Fruit fly (Drosophila melanogaster) whole organism, wandering third instar larva: ENCODE measurements around the gene pdgy.

ENCODE experiments used
- Abd-B ChIP-seq: fragments of >200 bp; optimal IDR thresholded peaks from 2 replicates; lab custom pipeline; 2017; ENCODE audit warnings: missing biosample characterization, missing genetic modification characterization
- CG32264 ChIP-seq: fragments of 200-800 bp; sonication (Bioruptor generic); optimal IDR thresholded peaks from 2 replicates; lab custom pipeline; 2016; ENCODE audit warnings: missing biosample characterization, missing genetic modification characterization
- CG9705 ChIP-seq: fragments of 200-800 bp; sonication (Bioruptor generic); optimal IDR thresholded peaks from 2 replicates; lab custom pipeline; 2018; ENCODE audit warnings: missing biosample characterization, mild to moderate bottlenecking, missing genetic modification characterization
- CrebA ChIP-seq: fragments of 200-800 bp; sonication (Bioruptor generic); optimal IDR thresholded peaks from 2 replicates; lab custom pipeline; 2016; ENCODE audit warnings: missing biosample characterization, mild to moderate bottlenecking, missing genetic modification characterization, borderline replicate concordance
- Dfd ChIP-seq: fragments of >200 bp; optimal IDR thresholded peaks from 2 replicates; lab custom pipeline; 2017; ENCODE audit warnings: missing biosample characterization, missing genetic modification characterization
- Dif ChIP-seq: fragments of 200-275, 200-300 bp; sonication (Bioruptor generic); optimal IDR thresholded peaks from 2 replicates; lab custom pipeline; 2018; ENCODE audit warnings: missing biosample characterization, missing genetic modification characterization; ENCODE audit not compliant: partially characterized antibody
- GATAd ChIP-seq: sonication (Bioruptor generic); optimal IDR thresholded peaks from 2 replicates; lab custom pipeline; 2016; ENCODE audit warnings: missing biosample characterization, missing genetic modification characterization
- HLH106 ChIP-seq: fragments of 200-800 bp; optimal IDR thresholded peaks from 3 replicates; lab custom pipeline; 2019; ENCODE audit warnings: missing biosample characterization, mild to moderate bottlenecking, missing genetic modification characterization, moderate library complexity
- Hnf4 ChIP-seq: fragments of 200-800 bp; sonication (Bioruptor generic); optimal IDR thresholded peaks from 2 replicates; lab custom pipeline; 2016; ENCODE audit warnings: missing biosample characterization, mild to moderate bottlenecking, missing genetic modification characterization
- Hr78 ChIP-seq: fragments of >200 bp; optimal IDR thresholded peaks from 2 replicates; lab custom pipeline; 2017; ENCODE audit warnings: missing biosample characterization, missing genetic modification characterization
- Hr83 ChIP-seq: fragments of 200-300 bp; sonication (Bioruptor generic); optimal IDR thresholded peaks from 2 replicates; lab custom pipeline; 2016; ENCODE audit warnings: missing biosample characterization, mild to moderate bottlenecking, missing genetic modification characterization, moderate library complexity; ENCODE audit not compliant: poor library complexity, severe bottlenecking
- Jra ChIP-seq: sonication (Bioruptor generic); optimal IDR thresholded peaks from 2 replicates; lab custom pipeline; 2016; ENCODE audit warnings: missing biosample characterization, missing genetic modification characterization
- Mio ChIP-seq: sonication (Bioruptor generic); optimal IDR thresholded peaks from 2 replicates; lab custom pipeline; 2016; ENCODE audit warnings: missing biosample characterization, missing genetic modification characterization
- Myc ChIP-seq: fragments of >200 bp; optimal IDR thresholded peaks from 2 replicates; lab custom pipeline; 2017
- N ChIP-seq: fragments of >200 bp; optimal IDR thresholded peaks from 2 replicates; lab custom pipeline; 2018; ENCODE audit warnings: missing biosample characterization, missing external identifiers, missing genetic modification characterization
- OdsH ChIP-seq: fragments of 200-800 bp; sonication (Bioruptor generic); optimal IDR thresholded peaks from 2 replicates; lab custom pipeline; 2016; ENCODE audit warnings: missing biosample characterization, mild to moderate bottlenecking, missing genetic modification characterization
- Rel ChIP-seq, 2 experiments: fragments of 200-800 bp; sonication (Bioruptor generic) in 1 of 2; optimal IDR thresholded peaks; 2 replicates in 1 of 2; 3 replicates in 1 of 2; lab custom pipeline; 2016 to 2019; ENCODE audit warnings: mild to moderate bottlenecking in 2 of 2, missing biosample characterization in 2 of 2, missing genetic modification characterization in 2 of 2, moderate library complexity in 1 of 2
- Sp1 ChIP-seq: fragments of 200-800 bp; sonication (Bioruptor generic); optimal IDR thresholded peaks from 3 replicates; lab custom pipeline; 2019; ENCODE audit warnings: missing biosample characterization, mild to moderate bottlenecking, missing genetic modification characterization, moderate library complexity
- Vsx2 ChIP-seq: fragments of 200-300, 225-300 bp; sonication (Bioruptor generic); optimal IDR thresholded peaks from 2 replicates; lab custom pipeline; 2018; ENCODE audit warnings: missing biosample characterization, missing genetic modification characterization; ENCODE audit not compliant: partially characterized antibody
- br ChIP-seq: fragments of 200-800 bp; sonication (Bioruptor generic); optimal IDR thresholded peaks from 2 replicates; lab custom pipeline; 2016; ENCODE audit warnings: missing biosample characterization, missing genetic modification characterization
- brk ChIP-seq: fragments of 200-800 bp; sonication (Bioruptor generic); optimal IDR thresholded peaks from 2 replicates; lab custom pipeline; 2016; ENCODE audit warnings: missing biosample characterization, mild to moderate bottlenecking, missing genetic modification characterization
- dl ChIP-seq, 2 experiments: fragments of 175-275, 200-275 bp in 1 of 2; fragments of 200-275 bp in 1 of 2; sonication (Bioruptor generic); optimal IDR thresholded peaks; lab custom pipeline; 2018; ENCODE audit warnings: mild to moderate bottlenecking in 2 of 2, missing biosample characterization in 2 of 2, missing genetic modification characterization in 2 of 2, moderate library complexity in 2 of 2; ENCODE audit not compliant: partially characterized antibody in 2 of 2, insufficient read depth in 1 of 2
- dmrt93B ChIP-seq: fragments of 200-800 bp; sonication (Bioruptor generic); optimal IDR thresholded peaks from 2 replicates; lab custom pipeline; 2018; ENCODE audit warnings: missing biosample characterization, mild to moderate bottlenecking, missing genetic modification characterization
- dsf ChIP-seq: sonication (Bioruptor generic); optimal IDR thresholded peaks from 2 replicates; lab custom pipeline; 2016; ENCODE audit warnings: missing biosample characterization, missing genetic modification characterization, borderline replicate concordance
- ey ChIP-seq: fragments of 200-800 bp; sonication (Bioruptor generic); optimal IDR thresholded peaks from 2 replicates; lab custom pipeline; 2016; ENCODE audit warnings: missing biosample characterization, missing genetic modification characterization
- foxo ChIP-seq, 2 experiments: fragments of 200-800 bp; sonication (Bioruptor generic); optimal IDR thresholded peaks; 2 replicates in 1 of 2; 3 replicates in 1 of 2; lab custom pipeline; 2016 to 2017; ENCODE audit warnings: missing biosample characterization in 2 of 2, missing genetic modification characterization in 2 of 2
- fru ChIP-seq: fragments of 200-800 bp; sonication (Bioruptor generic); optimal IDR thresholded peaks from 3 replicates; lab custom pipeline; 2016; ENCODE audit warnings: missing biosample characterization, mild to moderate bottlenecking, missing genetic modification characterization
- h ChIP-seq: fragments of 200-800 bp; sonication (Bioruptor generic); optimal IDR thresholded peaks from 3 replicates; lab custom pipeline; 2016; ENCODE audit warnings: missing biosample characterization, mild to moderate bottlenecking, missing genetic modification characterization
- jim ChIP-seq: fragments of 175-275, 200-325 bp; sonication (Bioruptor generic); optimal IDR thresholded peaks from 2 replicates; lab custom pipeline; 2016; ENCODE audit warnings: missing biosample characterization, mild to moderate bottlenecking, missing genetic modification characterization
- lola ChIP-seq: fragments of >200 bp; optimal IDR thresholded peaks from 2 replicates; lab custom pipeline; 2017; ENCODE audit warnings: missing biosample characterization, missing genetic modification characterization
- pan ChIP-seq: fragments of >200 bp; optimal IDR thresholded peaks from 2 replicates; lab custom pipeline; 2017
- psq ChIP-seq: fragments of 200-800 bp; sonication (Bioruptor generic); optimal IDR thresholded peaks from 3 replicates; lab custom pipeline; 2017; ENCODE audit warnings: missing biosample characterization, mild to moderate bottlenecking, missing genetic modification characterization, moderate library complexity
- rgr ChIP-seq: fragments of 200-800 bp; sonication (Bioruptor generic); optimal IDR thresholded peaks from 3 replicates; lab custom pipeline; 2016; ENCODE audit warnings: missing biosample characterization, mild to moderate bottlenecking, missing genetic modification characterization
- sage ChIP-seq: fragments of 200-800 bp; sonication (Bioruptor generic); optimal IDR thresholded peaks from 2 replicates; lab custom pipeline; 2016; ENCODE audit warnings: missing biosample characterization, mild to moderate bottlenecking, missing genetic modification characterization
- sv ChIP-seq: fragments of 200-800 bp; sonication (Bioruptor generic); optimal IDR thresholded peaks from 3 replicates; lab custom pipeline; 2016; ENCODE audit warnings: missing biosample characterization, missing genetic modification characterization
- tai ChIP-seq: sonication (Bioruptor generic); optimal IDR thresholded peaks from 2 replicates; lab custom pipeline; 2016; ENCODE audit warnings: missing biosample characterization, missing genetic modification characterization
- usp ChIP-seq: fragments of >200 bp; optimal IDR thresholded peaks from 2 replicates; lab custom pipeline; 2017; ENCODE audit warnings: missing biosample characterization, missing genetic modification characterization
- woc ChIP-seq: sonication (Bioruptor generic); optimal IDR thresholded peaks from 2 replicates; lab custom pipeline; 2016; ENCODE audit warnings: missing biosample characterization, mild to moderate bottlenecking, missing genetic modification characterization

Gene pdgy

DNA sequence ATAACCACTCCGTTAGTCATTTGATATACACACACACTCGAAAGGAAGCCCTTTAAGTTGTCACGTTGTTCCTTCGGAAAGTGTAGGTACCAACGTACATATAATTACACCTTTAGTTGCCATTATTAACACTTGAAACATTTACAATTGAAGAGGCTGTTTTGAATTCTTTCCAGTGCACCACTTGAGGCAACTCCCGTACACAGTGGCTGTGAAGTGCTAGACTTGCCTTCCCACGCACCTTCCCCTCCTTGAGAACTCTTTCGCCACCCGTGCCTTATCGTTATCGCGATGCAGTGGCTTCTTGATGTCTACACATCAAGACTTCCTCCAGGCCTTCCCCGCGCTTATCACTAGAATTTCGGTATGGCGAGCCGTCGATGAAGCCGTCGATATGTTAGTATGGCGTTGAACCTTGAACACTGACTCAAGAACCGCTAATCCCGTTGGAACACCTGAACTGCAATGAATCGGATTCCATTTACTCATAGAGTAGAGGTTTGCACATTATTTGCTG is 1.9 kb downstream of the pdgy start:
- no peak for TF ChIP-seq tai (GFP tag; lab: Kevin White, UChicago)
- no peak for TF ChIP-seq Hr78
- TF ChIP-seq dsf (GFP tag; lab: Kevin White, UChicago): no peak
- no peak for TF ChIP-seq N (GFP tag; lab: Kevin White, UChicago)
- no peak for TF ChIP-seq Abd-B (GFP tag; lab: Kevin White, UChicago)
- no peak for TF ChIP-seq woc (GFP tag; lab: Kevin White, UChicago)
- no peak for TF ChIP-seq dmrt93B
- TF ChIP-seq GATAd (GFP tag; lab: Kevin White, UChicago): no peak
- no peak for TF ChIP-seq lola (GFP tag; lab: Kevin White, UChicago)
- peak; percentile 25 for TF ChIP-seq br (GFP tag; lab: Kevin White, UChicago)
- TF ChIP-seq Hnf4 (GFP tag; lab: Kevin White, UChicago): peak; percentile 54
- TF ChIP-seq Sp1 (GFP tag; lab: Kevin White, UChicago): no peak
- no peak for TF ChIP-seq rgr (GFP tag; lab: Kevin White, UChicago)
- TF ChIP-seq Jra: no peak
- TF ChIP-seq sv (GFP tag; lab: Kevin White, UChicago): no peak
- TF ChIP-seq brk (GFP tag; lab: Kevin White, UChicago): no peak
- TF ChIP-seq foxo (GFP tag; optimal IDR thresholded peaks at IDR 0.05; lab: Kevin White, UChicago): no peak
- no peak for TF ChIP-seq Mio (GFP tag; lab: Kevin White, UChicago)
- no peak for TF ChIP-seq psq (GFP tag; lab: Kevin White, UChicago)
- TF ChIP-seq pan (lab: Kevin White, UChicago): no peak
- TF ChIP-seq OdsH (GFP tag; lab: Kevin White, UChicago): no peak
- no peak for TF ChIP-seq Dif
- no peak for TF ChIP-seq fru (GFP tag; lab: Kevin White, UChicago)
- TF ChIP-seq CrebA (GFP tag; lab: Kevin White, UChicago): no peak
- TF ChIP-seq CG9705: no peak
- TF ChIP-seq Vsx2: no peak
- no peak for TF ChIP-seq Dfd (GFP tag; lab: Kevin White, UChicago)
- no peak for TF ChIP-seq HLH106 (tag; lab: Kevin White, UChicago)
- no peak for TF ChIP-seq Hr83 (GFP tag; lab: Kevin White, UChicago)
- no peak for TF ChIP-seq Rel (GFP tag; optimal IDR thresholded peaks at IDR 0.05; lab: Kevin White, UChicago)
- TF ChIP-seq Rel (tag; optimal IDR thresholded peaks at IDR 0.05; lab: Kevin White, UChicago): peak; percentile 100
- no peak for TF ChIP-seq Myc
- peak in 1 of 2 experiments; percentile 26 for TF ChIP-seq dl (GFP tag; optimal IDR thresholded peaks at IDR 0.05; lab: Kevin White, UChicago; ENCODE audit: insufficient read depth in 1 of 2, partially characterized antibody in 2 of 2)
- TF ChIP-seq ey (GFP tag; lab: Kevin White, UChicago): no peak
- no peak for TF ChIP-seq usp (GFP tag; lab: Kevin White, UChicago)
- TF ChIP-seq jim (GFP tag; lab: Kevin White, UChicago): no peak

DNA sequence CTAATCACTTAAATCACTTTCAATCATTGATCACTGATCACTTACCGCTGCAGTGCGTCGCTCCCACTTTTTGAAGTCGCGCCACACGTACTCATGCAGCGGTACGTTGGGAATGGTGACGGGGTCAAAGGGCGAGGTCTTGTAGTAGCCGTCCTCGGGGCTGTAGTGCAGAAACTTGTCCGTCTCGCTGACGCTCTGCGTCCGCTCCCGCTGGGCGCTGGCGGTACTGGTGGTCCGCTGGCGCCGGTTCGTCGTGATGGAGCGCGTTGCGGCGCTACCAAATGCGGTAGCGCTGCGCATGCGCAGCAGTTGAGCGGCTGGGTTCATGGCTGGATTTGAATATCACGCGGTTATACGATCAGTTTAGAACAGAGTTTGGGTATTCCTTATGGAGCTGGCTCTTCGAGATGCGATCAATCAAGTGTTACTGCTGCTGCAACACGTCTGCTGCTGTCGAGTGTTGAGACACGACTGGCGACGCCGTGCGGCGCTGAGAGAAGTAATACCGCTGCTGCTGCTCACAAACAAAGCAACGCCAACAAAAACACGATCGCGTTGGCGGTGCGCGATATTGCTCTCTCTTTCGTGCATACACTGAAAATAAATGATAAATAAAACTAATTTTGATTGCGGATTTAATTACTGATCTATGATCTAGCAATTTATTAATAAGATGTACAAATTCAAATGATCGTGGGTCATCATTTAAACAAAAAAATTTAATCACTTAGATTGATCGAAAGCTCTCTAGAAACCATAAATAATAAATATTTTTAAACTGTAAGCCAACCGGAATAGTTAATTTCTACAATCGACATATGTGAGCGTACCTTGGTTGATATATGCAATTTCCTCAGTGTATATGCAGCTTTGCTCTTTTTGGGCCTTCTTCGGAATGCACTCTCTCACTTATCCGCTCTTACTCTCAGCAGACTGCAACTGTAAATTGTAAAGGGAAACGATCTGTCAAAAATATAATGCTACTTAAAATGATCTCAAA is 2.8 kb downstream of the pdgy start:
- TF ChIP-seq rgr (GFP tag; lab: Kevin White, UChicago) (peak; percentile 98), Vsx2 (peak; percentile 70), CG32264 (GFP tag; lab: Kevin White, UChicago) (peak; percentile 89), Myc (no peak), br (GFP tag; lab: Kevin White, UChicago) (peak; percentile 97), GATAd (GFP tag; lab: Kevin White, UChicago) (peak; percentile 90), usp (GFP tag; lab: Kevin White, UChicago) (no peak), Rel (GFP tag; optimal IDR thresholded peaks at IDR 0.05; lab: Kevin White, UChicago) (peak; percentile 74), Rel (tag; optimal IDR thresholded peaks at IDR 0.05; lab: Kevin White, UChicago) (peak; percentile 83), Hr78 (no peak), lola (GFP tag; lab: Kevin White, UChicago) (no peak), Hnf4 (GFP tag; lab: Kevin White, UChicago) (peak; percentile 95), foxo (GFP tag; optimal IDR thresholded peaks at IDR 0.05; lab: Kevin White, UChicago) (peak; percentile 52 to 98), pan (lab: Kevin White, UChicago) (no peak), Dfd (GFP tag; lab: Kevin White, UChicago) (peak; percentile 94), CrebA (GFP tag; lab: Kevin White, UChicago) (peak; percentile 89), Jra (peak; percentile 93), dl (GFP tag; optimal IDR thresholded peaks at IDR 0.05; lab: Kevin White, UChicago; ENCODE audit: insufficient read depth in 1 of 2, partially characterized antibody in 2 of 2) (peak in 1 of 2 experiments; percentile 27), dsf (GFP tag; lab: Kevin White, UChicago) (peak; percentile 88), Hr83 (GFP tag; lab: Kevin White, UChicago) (no peak), psq (GFP tag; lab: Kevin White, UChicago) (peak; percentile 97), sage (GFP tag; lab: Kevin White, UChicago) (peak; percentile 94), Dif (peak; percentile 54), h (peak; percentile 98), fru (GFP tag; lab: Kevin White, UChicago) (peak; percentile 98), N (GFP tag; lab: Kevin White, UChicago) (no peak), sv (GFP tag; lab: Kevin White, UChicago) (peak; percentile 89), OdsH (GFP tag; lab: Kevin White, UChicago) (peak; percentile 97), Sp1 (GFP tag; lab: Kevin White, UChicago) (peak; percentile 99), Abd-B (GFP tag; lab: Kevin White, UChicago) (no peak), dmrt93B (peak; percentile 99), Mio (GFP tag; lab: Kevin White, UChicago) (peak; percentile 66), tai (GFP tag; lab: Kevin White, UChicago) (peak; percentile 93), brk (GFP tag; lab: Kevin White, UChicago) (peak; percentile 93), HLH106 (tag; lab: Kevin White, UChicago) (peak; percentile 99), ey (GFP tag; lab: Kevin White, UChicago) (peak; percentile 97), jim (GFP tag; lab: Kevin White, UChicago) (peak; percentile 38), woc (GFP tag; lab: Kevin White, UChicago) (peak; percentile 97)
